Worm (Caenorhabditis elegans): ENCODE results near the gene Y32F6A.5.

Gene Y32F6A.5

DNA sequence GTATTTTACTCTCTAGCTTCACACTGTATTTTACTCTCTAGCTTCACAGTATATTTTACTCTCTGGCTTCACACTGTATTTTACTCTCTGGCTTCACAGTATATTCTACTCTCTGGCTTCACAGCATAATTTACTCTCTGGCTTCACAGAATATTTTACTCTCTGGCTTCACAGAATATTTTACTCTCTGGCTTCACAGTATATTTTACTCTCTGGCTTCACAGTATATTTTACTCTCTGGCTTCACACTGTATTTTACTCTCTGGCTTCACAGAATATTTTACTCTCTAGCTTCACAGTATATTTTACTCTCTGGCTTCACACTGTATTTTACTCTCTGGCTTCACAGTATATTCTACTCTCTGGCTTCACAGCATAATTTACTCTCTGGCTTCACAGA, 3.5 kb downstream of the Y32F6A.5 start:
- TF ChIP-seq tbx-37 (GFP tag; conservative IDR thresholded peaks at IDR 0.05), result peak; percentile 40

- TF ChIP-seq ceh-13 (GFP tag; optimal IDR thresholded peaks at IDR 0.05) (no peak), tbx-11 (GFP tag; IDR thresholded peaks at IDR 0.05) (no peak), hnd-1 (tag; optimal IDR thresholded peaks at IDR 0.05) (no peak), ama-1 (optimal IDR thresholded peaks at IDR 0.05) (no peak), pes-1 (GFP tag; IDR thresholded peaks at IDR 0.05) (no peak), flt-1 (GFP tag; IDR thresholded peaks at IDR 0.05) (no peak), ceh-36 (tag; optimal IDR thresholded peaks at IDR 0.05) (no peak)
Measured at ce11 chrV:10441135-10442024, 12.0 kb downstream of the Y32F6A.5 start, which contains the start of gene pap-1. Gene pap-1 (plus strand): TSS chrV:10441974.

- TF ChIP-seq sea-1 (GFP tag; conservative IDR thresholded peaks at IDR 0.05), result no peak
Measured at ce11 chrV:10440723-10441122, 12.7 kb downstream of the Y32F6A.5 start, which contains the start of gene snf-10. Gene snf-10 (minus strand): TSS chrV:10440823.

ce11 chrV:10436612-10437011, 16.8 kb downstream of the Y32F6A.5 start, which contains the start of gene set-22:
Gene set-22 (plus strand): TSS chrV:10436912.
- TF ChIP-seq tbx-11 (GFP tag; IDR thresholded peaks at IDR 0.05), result no peak
- no peak for TF ChIP-seq scrt-1 (GFP tag; IDR thresholded peaks at IDR 0.05)
- TF ChIP-seq flt-1 (GFP tag; IDR thresholded peaks at IDR 0.05), result no peak
- no peak for TF ChIP-seq ceh-13 (GFP tag; optimal IDR thresholded peaks at IDR 0.05)
- no peak for TF ChIP-seq F13C5.2 (tag; optimal IDR thresholded peaks at IDR 0.05)
- no peak for TF ChIP-seq hmbx-1 (tag; optimal IDR thresholded peaks at IDR 0.05)
- no peak for TF ChIP-seq pes-1 (GFP tag; IDR thresholded peaks at IDR 0.05)
- no peak for TF ChIP-seq hmg-4 (GFP tag; optimal IDR thresholded peaks at IDR 0.05)
- TF ChIP-seq ets-7 (tag; optimal IDR thresholded peaks at IDR 0.05), result no peak
- TF ChIP-seq tra-4 (tag; optimal IDR thresholded peaks at IDR 0.05), result no peak
- TF ChIP-seq hnd-1 (tag; optimal IDR thresholded peaks at IDR 0.05), result no peak
- TF ChIP-seq aly-1 (tag; optimal IDR thresholded peaks at IDR 0.05), result no peak
- TF ChIP-seq ceh-36 (tag; optimal IDR thresholded peaks at IDR 0.05), result no peak
- no peak for TF ChIP-seq ama-1 (optimal IDR thresholded peaks at IDR 0.05)
- no peak for TF ChIP-seq sea-1 (GFP tag; conservative IDR thresholded peaks at IDR 0.05)
- TF ChIP-seq tbx-37 (GFP tag; conservative IDR thresholded peaks at IDR 0.05), result no peak
- no peak for TF ChIP-seq B0310.2 (tag; optimal IDR thresholded peaks at IDR 0.05)

- TF ChIP-seq pes-1 (GFP tag; IDR thresholded peaks at IDR 0.05) (no peak), ama-1 (optimal IDR thresholded peaks at IDR 0.05) (no peak), ceh-13 (GFP tag; optimal IDR thresholded peaks at IDR 0.05) (no peak), hnd-1 (tag; optimal IDR thresholded peaks at IDR 0.05) (no peak), ceh-36 (tag; optimal IDR thresholded peaks at IDR 0.05) (no peak), aly-1 (tag; optimal IDR thresholded peaks at IDR 0.05) (no peak), hmbx-1 (tag; optimal IDR thresholded peaks at IDR 0.05) (no peak), sea-1 (GFP tag; conservative IDR thresholded peaks at IDR 0.05) (no peak), F13C5.2 (tag; optimal IDR thresholded peaks at IDR 0.05) (no peak), ets-7 (tag; optimal IDR thresholded peaks at IDR 0.05) (no peak), scrt-1 (GFP tag; IDR thresholded peaks at IDR 0.05) (no peak), tbx-37 (GFP tag; conservative IDR thresholded peaks at IDR 0.05) (no peak), flt-1 (GFP tag; IDR thresholded peaks at IDR 0.05) (no peak), B0310.2 (tag; optimal IDR thresholded peaks at IDR 0.05) (no peak)
Measured at ce11 chrV:10435198-10435597, 18.2 kb downstream of the Y32F6A.5 start.

ce11 chrV:10433721-10434120, 19.7 kb downstream of the Y32F6A.5 start, which contains the start of gene Y32F6A.4:
Gene Y32F6A.4 (minus strand): TSS chrV:10434067.
- TF ChIP-seq aly-1 (tag; optimal IDR thresholded peaks at IDR 0.05) (no peak), flt-1 (GFP tag; IDR thresholded peaks at IDR 0.05) (no peak), hmg-4 (GFP tag; optimal IDR thresholded peaks at IDR 0.05) (no peak), hnd-1 (tag; optimal IDR thresholded peaks at IDR 0.05) (no peak), sea-1 (GFP tag; conservative IDR thresholded peaks at IDR 0.05) (no peak), pes-1 (GFP tag; IDR thresholded peaks at IDR 0.05) (no peak), tbx-37 (GFP tag; conservative IDR thresholded peaks at IDR 0.05) (no peak), scrt-1 (GFP tag; IDR thresholded peaks at IDR 0.05) (no peak), F13C5.2 (tag; optimal IDR thresholded peaks at IDR 0.05) (no peak), ets-7 (tag; optimal IDR thresholded peaks at IDR 0.05) (no peak)

DNA sequence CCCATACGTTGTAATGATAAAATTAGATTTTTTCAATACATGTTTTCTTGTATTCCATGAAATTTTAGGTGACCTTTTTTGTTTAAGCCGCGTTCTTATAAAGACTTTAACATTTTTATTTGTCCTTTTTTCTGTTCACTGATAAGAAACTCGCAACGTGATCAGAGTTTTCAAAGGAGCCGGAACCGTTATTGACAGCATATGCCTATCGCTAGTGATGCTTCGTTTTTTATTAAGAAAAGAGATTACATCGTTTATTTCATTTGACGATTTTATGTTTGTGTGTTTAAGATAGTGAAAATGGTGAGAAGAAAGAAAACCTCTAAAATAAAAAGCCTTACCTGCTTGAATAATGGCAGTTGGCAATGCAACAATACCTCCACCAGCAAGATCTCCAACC, 20.8 kb downstream of the Y32F6A.5 start:
- no peak for TF ChIP-seq tbx-37 (GFP tag; conservative IDR thresholded peaks at IDR 0.05)
- no peak for TF ChIP-seq hnd-1 (tag; optimal IDR thresholded peaks at IDR 0.05)
- no peak for TF ChIP-seq hmbx-1 (tag; optimal IDR thresholded peaks at IDR 0.05)
- TF ChIP-seq tbx-11 (GFP tag; IDR thresholded peaks at IDR 0.05), result no peak
- TF ChIP-seq ceh-36 (tag; optimal IDR thresholded peaks at IDR 0.05), result no peak
- no peak for TF ChIP-seq sea-1 (GFP tag; conservative IDR thresholded peaks at IDR 0.05)
- TF ChIP-seq pes-1 (GFP tag; IDR thresholded peaks at IDR 0.05), result no peak
- no peak for TF ChIP-seq flt-1 (GFP tag; IDR thresholded peaks at IDR 0.05)
- TF ChIP-seq F13C5.2 (tag; optimal IDR thresholded peaks at IDR 0.05), result no peak
- TF ChIP-seq aly-1 (tag; optimal IDR thresholded peaks at IDR 0.05), result no peak
- TF ChIP-seq ets-7 (tag; optimal IDR thresholded peaks at IDR 0.05), result no peak
- no peak for TF ChIP-seq ceh-13 (GFP tag; optimal IDR thresholded peaks at IDR 0.05)

DNA sequence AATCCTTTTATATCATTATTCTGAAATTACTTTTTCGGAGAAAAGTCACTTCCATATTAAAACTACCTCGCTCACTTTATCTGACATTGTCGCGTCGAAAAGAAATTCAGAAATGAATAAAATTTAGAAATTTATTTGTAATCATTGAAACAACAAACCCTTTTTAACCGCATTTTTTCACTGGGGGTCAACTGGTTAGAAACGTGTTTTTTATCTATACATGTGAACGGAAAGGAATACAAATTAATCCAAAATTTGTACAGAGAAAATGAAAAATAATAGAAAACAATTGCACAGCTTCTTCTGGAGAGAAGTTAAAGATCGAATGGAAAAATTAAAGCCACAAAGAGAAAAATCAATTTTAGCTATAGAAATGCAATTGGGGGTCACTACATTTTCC, 24.8 kb downstream of the Y32F6A.5 start, which contains the start of gene tag-314:
tag-314 (minus strand) TSS at position 101 of the 400 bp plus-strand sequence.
- TF ChIP-seq ceh-13 (GFP tag; optimal IDR thresholded peaks at IDR 0.05), result no peak
- no peak for TF ChIP-seq F13C5.2 (tag; optimal IDR thresholded peaks at IDR 0.05)
- no peak for TF ChIP-seq hmg-4 (GFP tag; optimal IDR thresholded peaks at IDR 0.05)
- no peak for TF ChIP-seq hmbx-1 (tag; optimal IDR thresholded peaks at IDR 0.05)
- TF ChIP-seq tra-4 (tag; optimal IDR thresholded peaks at IDR 0.05), result no peak
- TF ChIP-seq flt-1 (GFP tag; IDR thresholded peaks at IDR 0.05), result no peak

Data from whole organism, early embryonic.